Worm (Caenorhabditis elegans) whole organism, early embryonic: ENCODE measurements around the gene C36C9.11.

ENCODE experiments used
- F13C5.2 ChIP-seq: sonication (generic microtip); optimal IDR thresholded peaks from 2 replicates; lab custom pipeline; 2017; ENCODE audit warnings: mild to moderate bottlenecking, missing genetic modification characterization, inconsistent platforms, missing compliant biosample characterization
- aly-1 ChIP-seq: sonication (generic microtip); optimal IDR thresholded peaks from 2 replicates; lab custom pipeline; 2016; ENCODE audit warnings: missing genetic modification characterization, missing compliant biosample characterization
- ama-1 ChIP-seq: fragments of 150-350 bp; optimal IDR thresholded peaks from 2 replicates; lab custom pipeline; 2014
- ceh-36 ChIP-seq: sonication (generic microtip); optimal IDR thresholded peaks from 2 replicates; lab custom pipeline; 2016; ENCODE audit warnings: missing genetic modification characterization, inconsistent platforms, missing compliant biosample characterization
- ets-7 ChIP-seq: sonication (generic microtip); optimal IDR thresholded peaks from 2 replicates; lab custom pipeline; 2016; ENCODE audit warnings: missing genotype, missing genetic modification characterization, missing compliant biosample characterization
- flt-1 ChIP-seq: fragments of 200-800 bp; sonication (Bioruptor generic); IDR thresholded peaks from 2 replicates; pipeline ENCODE4 v1.3.6; 2022; ENCODE audit warnings: missing genetic modification characterization, missing compliant biosample characterization
- hmbx-1 ChIP-seq: sonication (generic microtip); optimal IDR thresholded peaks from 2 replicates; lab custom pipeline; 2016; ENCODE audit warnings: mild to moderate bottlenecking, missing genetic modification characterization, missing compliant biosample characterization
- pes-1 ChIP-seq: fragments of 200-800 bp; sonication (Bioruptor generic); IDR thresholded peaks from 2 replicates; pipeline ENCODE4 v1.3.6; 2022; ENCODE audit warnings: missing genetic modification reagents, missing genetic modification characterization, missing compliant biosample characterization
- scrt-1 ChIP-seq: fragments of 200-800 bp; sonication (Bioruptor generic); IDR thresholded peaks from 2 replicates; pipeline ENCODE4 v1.3.6; 2022; ENCODE audit warnings: missing genetic modification characterization, missing compliant biosample characterization
- tbx-37 ChIP-seq: fragments of 200-800 bp; sonication (Bioruptor generic); conservative IDR thresholded peaks from 2 replicates; pipeline ENCODE4 v1.3.6; 2022; ENCODE audit warnings: missing genetic modification reagents, missing genetic modification characterization, missing compliant biosample characterization

DNA sequence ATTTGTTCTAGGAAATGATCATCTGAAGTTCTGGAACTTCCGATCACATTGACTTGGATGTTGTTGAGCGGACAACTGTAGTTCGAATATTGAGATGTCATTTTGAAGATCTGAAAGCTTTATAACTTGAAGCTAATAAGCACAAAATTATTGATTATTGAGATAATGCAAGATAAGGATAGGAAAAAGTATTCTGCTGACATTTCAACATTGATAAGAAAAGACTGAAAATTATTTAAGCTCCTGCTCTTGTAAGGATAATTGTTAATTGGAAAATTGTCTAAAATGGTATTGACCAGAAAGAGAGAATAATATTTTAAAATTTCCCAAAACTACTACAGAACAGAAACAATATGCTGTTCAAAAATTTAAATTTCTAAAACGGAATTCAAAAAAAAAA lies 13.1 kb upstream of the C36C9.11 start, which contains the start of gene tbx-31:
- TF ChIP-seq ama-1 (lab: Kevin White, UChicago) (no peak), F13C5.2 (tag; lab: Kevin White, UChicago) (no peak), hmbx-1 (tag; lab: Kevin White, UChicago) (no peak), pes-1 (GFP tag; lab: Robert Waterston, UW) (no peak), flt-1 (GFP tag; lab: Robert Waterston, UW) (no peak), aly-1 (tag; lab: Kevin White, UChicago) (no peak), tbx-37 (GFP tag; lab: Robert Waterston, UW) (no peak), ets-7 (no peak), scrt-1 (no peak), ceh-36 (tag; lab: Kevin White, UChicago) (no peak)
